Worm (Caenorhabditis elegans) whole organism, midembryonic: ENCODE data around the gene srb-12.

Experiments used
- cog-1 ChIP-seq: sonication (generic microtip); optimal IDR thresholded peaks from 2 replicates; lab custom pipeline; 2016; ENCODE audit warnings: missing genetic modification characterization, missing compliant biosample characterization
- flt-1 ChIP-seq: fragments of 200-800 bp; sonication (Bioruptor generic); IDR thresholded peaks from 2 replicates; pipeline ENCODE4 v1.3.6; 2022; ENCODE audit warnings: missing genetic modification characterization, missing compliant biosample characterization
- klf-2 ChIP-seq: fragments of 200-800 bp; sonication (Bioruptor generic); conservative IDR thresholded peaks from 2 replicates; pipeline ENCODE4 v1.3.6; 2022; ENCODE audit warnings: missing genetic modification reagents, missing genetic modification characterization, missing compliant biosample characterization
- med-1 ChIP-seq: sonication (generic microtip); optimal IDR thresholded peaks from 2 replicates; lab custom pipeline; 2017; ENCODE audit warnings: missing genetic modification characterization, mild to moderate bottlenecking, missing compliant biosample characterization, antibody characterized with exemption, missing genetic modification reagents; ENCODE audit not compliant: insufficient read depth
- ref-1 ChIP-seq: fragments of 200-800 bp; sonication (Bioruptor generic); conservative IDR thresholded peaks from 2 replicates; pipeline ENCODE4 v1.3.6; 2022; ENCODE audit warnings: missing genetic modification reagents, missing genetic modification characterization, missing compliant biosample characterization
- tab-1 ChIP-seq: fragments of 200-800 bp; sonication (Bioruptor generic); IDR thresholded peaks from 2 replicates; pipeline ENCODE4 v1.3.6; 2022; ENCODE audit warnings: missing genetic modification characterization, missing compliant biosample characterization
- ztf-23 ChIP-seq: fragments of 200-800 bp; sonication (Bioruptor generic); IDR thresholded peaks from 2 replicates; pipeline ENCODE4 v1.3.6; 2022; ENCODE audit warnings: missing genetic modification reagents, missing genetic modification characterization, missing compliant biosample characterization
- ztf-29 ChIP-seq: fragments of 200-800 bp; sonication (Bioruptor generic); IDR thresholded peaks from 2 replicates; pipeline ENCODE4 v1.3.6; 2022; ENCODE audit warnings: missing genetic modification reagents, missing genetic modification characterization, missing compliant biosample characterization

- TF ChIP-seq flt-1 (no peak), ztf-23 (GFP tag; lab: Robert Waterston, UW) (no peak), cog-1 (tag; lab: Kevin White, UChicago) (no peak), ref-1 (GFP tag; lab: Robert Waterston, UW) (no peak), ztf-29 (no peak), med-1 (GFP tag; lab: Kevin White, UChicago) (no peak), klf-2 (GFP tag; lab: Robert Waterston, UW) (no peak), tab-1 (no peak)
Observed at ce11 chrII:5109693-5110092, 44.7 kb downstream of the srb-12 start, which contains the start of gene F09C12.2.
